Fruit fly (Drosophila melanogaster): Measurements from ENCODE around the gene CG5149.

The CG5149 gene

dm6 chr2L:7339392-7340014, 48.5 kb downstream of the CG5149 start (continued):
- TF ChIP-seq BtbVII (GFP tag; optimal IDR thresholded peaks at IDR 0.05) (no peak), ara (GFP tag; IDR thresholded peaks at IDR 0.05) (peak; percentile 64), CG4424 (GFP tag; optimal IDR thresholded peaks at IDR 0.05) (no peak), stwl (tag; optimal IDR thresholded peaks at IDR 0.05) (no peak), slp2 (GFP tag; optimal IDR thresholded peaks at IDR 0.05) (no peak), CG14860 (GFP tag; IDR thresholded peaks at IDR 0.05; ENCODE audit: partially characterized antibody) (no peak), kni (GFP tag; optimal IDR thresholded peaks at IDR 0.05) (peak; percentile 84), lov (optimal IDR thresholded peaks at IDR 0.05) (no peak), lov (GFP tag; IDR thresholded peaks at IDR 0.05) (0 out of 3 replicates have a peak, but pooled peaks have one; percentile 24), dmrt99B (tag; optimal IDR thresholded peaks at IDR 0.05) (peak; percentile 4), jigr1 (GFP tag; IDR thresholded peaks at IDR 0.05) (no peak), oc (tag; optimal IDR thresholded peaks at IDR 0.05) (peak; percentile 19), Oli (tag; optimal IDR thresholded peaks at IDR 0.05) (no peak), CG13775 (GFP tag; optimal IDR thresholded peaks at IDR 0.05) (no peak), CG14965 (GFP tag; optimal IDR thresholded peaks at IDR 0.05; ENCODE audit: borderline replicate concordance) (peak; percentile 1), Mrtf (GFP tag; IDR thresholded peaks at IDR 0.05) (no peak), CG34376 (GFP tag; optimal IDR thresholded peaks at IDR 0.05) (no peak), CG10654 (GFP tag; optimal IDR thresholded peaks at IDR 0.05) (no peak), Vsx1 (GFP tag; optimal IDR thresholded peaks at IDR 0.05) (no peak), Asciz (GFP tag; optimal IDR thresholded peaks at IDR 0.05) (peak; percentile 50), sna (GFP tag; IDR thresholded peaks at IDR 0.05; ENCODE audit: partially characterized antibody) (no peak), CG1647 (GFP tag; optimal IDR thresholded peaks at IDR 0.05) (peak; percentile 4), ind (GFP tag; optimal IDR thresholded peaks at IDR 0.05) (no peak), Hmx (GFP tag; optimal IDR thresholded peaks at IDR 0.05) (no peak), gem (tag; optimal IDR thresholded peaks at IDR 0.05) (peak; percentile 30), CG30431 (GFP tag; optimal IDR thresholded peaks at IDR 0.05) (peak; percentile 11), Sry-β (GFP tag; optimal IDR thresholded peaks at IDR 0.05) (peak; percentile 17), CG2129 (GFP tag; IDR thresholded peaks at IDR 0.05; ENCODE audit: partially characterized antibody) (no peak), CG2199 (GFP tag; IDR thresholded peaks at IDR 0.05) (peak; percentile 63; the same call in 2 of the 3 replicates), Xrp1 (GFP tag; IDR thresholded peaks at IDR 0.05) (peak; percentile 42), CG17568 (GFP tag; optimal IDR thresholded peaks at IDR 0.05) (peak; percentile 12), CG6854 (GFP tag; optimal IDR thresholded peaks at IDR 0.05) (no peak), CG12659 (GFP tag; optimal IDR thresholded peaks at IDR 0.05) (no peak), CG18599 (GFP tag; optimal IDR thresholded peaks at IDR 0.05) (no peak), ac (GFP tag; optimal IDR thresholded peaks at IDR 0.05) (peak; percentile 68), Jarid2 (GFP tag; optimal IDR thresholded peaks at IDR 0.05) (peak; percentile 5), CG15601 (tag; optimal IDR thresholded peaks at IDR 0.05) (peak; percentile 22), zf30C (GFP tag; optimal IDR thresholded peaks at IDR 0.05) (no peak), kah (GFP tag; optimal IDR thresholded peaks at IDR 0.05) (no peak), prd (optimal IDR thresholded peaks at IDR 0.05) (no peak), prd (GFP tag; IDR thresholded peaks at IDR 0.05) (peak; percentile 38; the same call in 1 of the 3 replicates), CG6654 (GFP tag; optimal IDR thresholded peaks at IDR 0.05) (no peak), fd64A (GFP tag; optimal IDR thresholded peaks at IDR 0.05) (peak; percentile 8), CG7745 (tag; optimal IDR thresholded peaks at IDR 0.05) (no peak), inv (GFP tag; IDR thresholded peaks at IDR 0.05; ENCODE audit: partially characterized antibody) (no peak), CG18476 (GFP tag; optimal IDR thresholded peaks at IDR 0.05) (no peak), Doc2 (GFP tag; IDR thresholded peaks at IDR 0.05) (no peak), Awh (GFP tag; IDR thresholded peaks at IDR 0.05) (peak; percentile 35; the same call in 1 of the 2 replicates), CG15696 (tag; optimal IDR thresholded peaks at IDR 0.05) (peak; percentile 81)

All from whole organism, embryonic.